Fruit fly (Drosophila melanogaster): ENCODE results near the gene CG32277.

- peak; percentile 71 for TF ChIP-seq CG12605 (GFP tag; IDR thresholded peaks at IDR 0.05)
- peak; percentile 71; the same call in 2 of the 3 replicates for TF ChIP-seq fd96Ca (GFP tag; IDR thresholded peaks at IDR 0.05)
- TF ChIP-seq gl (tag; optimal IDR thresholded peaks at IDR 0.05) = peak; percentile 87
- TF ChIP-seq Ets98B (GFP tag; IDR thresholded peaks at IDR 0.05) = peak; percentile 69
- TF ChIP-seq CG13204 (GFP tag; optimal IDR thresholded peaks at IDR 0.05) = peak; percentile 97
- TF ChIP-seq Pif1B (GFP tag; optimal IDR thresholded peaks at IDR 0.05) = peak; percentile 90
- TF ChIP-seq CG8159 (tag; optimal IDR thresholded peaks at IDR 0.05) = peak; percentile 99
- TF ChIP-seq EcR (GFP tag; optimal IDR thresholded peaks at IDR 0.05) = peak; percentile 60
These were observed 35.5 kb upstream of the CG32277 start for dm6 chr3L:3240597-3241367.

Data from whole organism, pupa.